Worm (Caenorhabditis elegans) whole organism, early embryonic: Measurements from ENCODE around the gene dhs-18.

Experiments
- B0310.2 ChIP-seq: sonication (generic microtip); optimal IDR thresholded peaks from 2 replicates; lab custom pipeline; 2016; ENCODE audit warnings: mild to moderate bottlenecking, missing genetic modification characterization, missing compliant biosample characterization
- F13C5.2 ChIP-seq: sonication (generic microtip); optimal IDR thresholded peaks from 2 replicates; lab custom pipeline; 2017; ENCODE audit warnings: mild to moderate bottlenecking, missing genetic modification characterization, inconsistent platforms, missing compliant biosample characterization
- aly-1 ChIP-seq: sonication (generic microtip); optimal IDR thresholded peaks from 2 replicates; lab custom pipeline; 2016; ENCODE audit warnings: missing genetic modification characterization, missing compliant biosample characterization
- ama-1 ChIP-seq: fragments of 150-350 bp; optimal IDR thresholded peaks from 2 replicates; lab custom pipeline; 2014
- ceh-13 ChIP-seq: fragments of 200-800 bp; sonication (Bioruptor generic); optimal IDR thresholded peaks from 2 replicates; lab custom pipeline; 2018; ENCODE audit warnings: mild to moderate bottlenecking, missing genetic modification characterization, missing compliant biosample characterization
- ceh-36 ChIP-seq: sonication (generic microtip); optimal IDR thresholded peaks from 2 replicates; lab custom pipeline; 2016; ENCODE audit warnings: missing genetic modification characterization, inconsistent platforms, missing compliant biosample characterization
- ets-7 ChIP-seq: sonication (generic microtip); optimal IDR thresholded peaks from 2 replicates; lab custom pipeline; 2016; ENCODE audit warnings: missing genotype, missing genetic modification characterization, missing compliant biosample characterization
- flt-1 ChIP-seq: fragments of 200-800 bp; sonication (Bioruptor generic); IDR thresholded peaks from 2 replicates; pipeline ENCODE4 v1.3.6; 2022; ENCODE audit warnings: missing genetic modification characterization, missing compliant biosample characterization
- hmbx-1 ChIP-seq: sonication (generic microtip); optimal IDR thresholded peaks from 2 replicates; lab custom pipeline; 2016; ENCODE audit warnings: mild to moderate bottlenecking, missing genetic modification characterization, missing compliant biosample characterization
- hmg-4 ChIP-seq: fragments of 200-800 bp; sonication (Bioruptor generic); optimal IDR thresholded peaks from 2 replicates; lab custom pipeline; 2018; ENCODE audit warnings: mild to moderate bottlenecking, missing genetic modification characterization, missing compliant biosample characterization
- hnd-1 ChIP-seq: sonication (generic microtip); optimal IDR thresholded peaks from 2 replicates; lab custom pipeline; 2016; ENCODE audit warnings: missing genetic modification characterization, missing compliant biosample characterization
- pes-1 ChIP-seq: fragments of 200-800 bp; sonication (Bioruptor generic); IDR thresholded peaks from 2 replicates; pipeline ENCODE4 v1.3.6; 2022; ENCODE audit warnings: missing genetic modification reagents, missing genetic modification characterization, missing compliant biosample characterization
- scrt-1 ChIP-seq: fragments of 200-800 bp; sonication (Bioruptor generic); IDR thresholded peaks from 2 replicates; pipeline ENCODE4 v1.3.6; 2022; ENCODE audit warnings: missing genetic modification characterization, missing compliant biosample characterization
- sea-1 ChIP-seq: fragments of 200-800 bp; sonication (Bioruptor generic); conservative IDR thresholded peaks from 2 replicates; pipeline ENCODE4 v1.3.6; 2022; ENCODE audit warnings: missing genetic modification characterization, missing compliant biosample characterization
- tbx-11 ChIP-seq: fragments of 200-800 bp; sonication (Bioruptor generic); IDR thresholded peaks from 2 replicates; pipeline ENCODE4 v1.3.6; 2022; ENCODE audit warnings: missing genetic modification characterization, missing compliant biosample characterization
- tbx-37 ChIP-seq: fragments of 200-800 bp; sonication (Bioruptor generic); conservative IDR thresholded peaks from 2 replicates; pipeline ENCODE4 v1.3.6; 2022; ENCODE audit warnings: missing genetic modification reagents, missing genetic modification characterization, missing compliant biosample characterization
- tra-4 ChIP-seq: sonication (generic microtip); optimal IDR thresholded peaks from 2 replicates; lab custom pipeline; 2017; ENCODE audit warnings: missing genetic modification characterization, missing compliant biosample characterization

Gene dhs-18

DNA sequence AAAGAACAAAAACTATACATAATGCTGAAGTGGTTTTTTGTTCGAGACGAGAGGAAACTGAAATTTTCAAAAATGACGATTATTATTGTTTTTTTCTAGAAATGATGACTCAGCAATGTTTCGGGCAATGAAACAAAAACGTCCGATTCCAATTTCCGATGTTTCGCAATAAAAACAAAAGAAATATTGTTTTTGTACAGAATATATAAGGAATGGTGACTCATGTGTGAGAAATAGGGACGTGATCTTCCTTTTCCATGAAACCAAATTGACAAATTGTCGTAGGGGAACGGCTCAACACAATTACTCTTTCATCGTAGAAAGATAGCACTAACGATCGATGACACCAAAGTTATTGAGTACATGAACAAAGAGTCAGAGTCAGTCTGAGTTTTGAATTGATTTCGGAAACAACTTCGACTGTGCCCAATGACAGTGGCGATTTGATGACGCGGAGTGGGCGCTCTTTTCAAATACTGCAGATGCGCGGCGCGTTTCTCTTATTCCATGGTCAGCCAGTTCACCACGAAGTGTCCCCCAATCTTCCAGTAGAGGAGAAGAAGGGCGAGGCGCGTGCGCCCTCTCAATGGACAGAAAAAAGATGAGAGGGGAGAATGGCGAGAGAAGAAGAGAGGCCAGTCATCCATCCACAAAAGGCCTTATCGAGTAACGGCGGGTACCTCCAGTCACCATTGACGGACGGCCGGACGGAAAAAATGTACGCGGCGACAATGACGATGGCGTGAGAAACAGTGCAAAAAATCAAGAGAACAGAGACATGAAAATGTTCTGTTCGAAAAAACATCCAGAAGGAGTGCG is 28.8 kb upstream of the dhs-18 start:
- no peak for TF ChIP-seq tra-4 (tag; lab: Kevin White, UChicago)
- TF ChIP-seq ceh-36, result no peak
- no peak for TF ChIP-seq ceh-13 (GFP tag; lab: Kevin White, UChicago)
- TF ChIP-seq pes-1 (GFP tag; lab: Robert Waterston, UW), result peak; percentile 34; the same call in 1 of the 2 replicates
- TF ChIP-seq hnd-1, result no peak
- TF ChIP-seq tbx-11, result no peak
- no peak for TF ChIP-seq scrt-1
- TF ChIP-seq B0310.2, result no peak
- TF ChIP-seq hmbx-1 (tag; lab: Kevin White, UChicago), result no peak
- TF ChIP-seq ets-7 (tag; lab: Kevin White, UChicago), result no peak
- no peak for TF ChIP-seq sea-1 (GFP tag; lab: Robert Waterston, UW)
- no peak for TF ChIP-seq F13C5.2 (tag; lab: Kevin White, UChicago)
- no peak for TF ChIP-seq ama-1 (lab: Kevin White, UChicago)
- TF ChIP-seq hmg-4 (GFP tag; lab: Kevin White, UChicago), result peak; percentile 42
- TF ChIP-seq aly-1, result peak; percentile 28

DNA sequence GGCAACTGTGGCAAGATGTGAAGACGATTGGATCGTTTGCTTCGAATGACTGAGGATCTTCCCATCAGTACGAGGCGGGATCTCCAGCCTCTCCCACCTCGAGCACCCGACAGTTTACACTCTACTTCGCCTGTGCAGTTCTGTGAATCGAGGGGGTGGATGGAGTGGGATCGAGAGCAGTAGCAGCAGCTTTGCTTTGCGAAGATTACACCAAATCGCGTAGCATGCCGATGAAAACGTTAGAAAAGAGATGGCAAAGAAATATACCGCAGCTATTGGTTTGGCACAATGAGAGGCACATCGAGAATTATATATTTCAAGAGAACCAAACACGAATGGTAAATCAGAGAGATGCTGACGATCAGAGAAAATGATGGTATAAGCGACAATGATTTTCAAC is 27.8 kb upstream of the dhs-18 start, which contains the start of gene act-3:
act-3 (minus strand) TSS at position 51 of the 400 bp plus-strand sequence.
- TF ChIP-seq scrt-1, result no peak
- TF ChIP-seq ama-1 (lab: Kevin White, UChicago), result no peak
- no peak for TF ChIP-seq aly-1
- no peak for TF ChIP-seq ceh-36
- TF ChIP-seq ceh-13 (GFP tag; lab: Kevin White, UChicago), result no peak
- no peak for TF ChIP-seq hmg-4 (GFP tag; lab: Kevin White, UChicago)
- TF ChIP-seq tra-4 (tag; lab: Kevin White, UChicago), result no peak
- TF ChIP-seq sea-1 (GFP tag; lab: Robert Waterston, UW), result no peak
- no peak for TF ChIP-seq hnd-1
- no peak for TF ChIP-seq B0310.2
- no peak for TF ChIP-seq flt-1 (GFP tag; lab: Robert Waterston, UW)
- TF ChIP-seq hmbx-1 (tag; lab: Kevin White, UChicago), result no peak

DNA sequence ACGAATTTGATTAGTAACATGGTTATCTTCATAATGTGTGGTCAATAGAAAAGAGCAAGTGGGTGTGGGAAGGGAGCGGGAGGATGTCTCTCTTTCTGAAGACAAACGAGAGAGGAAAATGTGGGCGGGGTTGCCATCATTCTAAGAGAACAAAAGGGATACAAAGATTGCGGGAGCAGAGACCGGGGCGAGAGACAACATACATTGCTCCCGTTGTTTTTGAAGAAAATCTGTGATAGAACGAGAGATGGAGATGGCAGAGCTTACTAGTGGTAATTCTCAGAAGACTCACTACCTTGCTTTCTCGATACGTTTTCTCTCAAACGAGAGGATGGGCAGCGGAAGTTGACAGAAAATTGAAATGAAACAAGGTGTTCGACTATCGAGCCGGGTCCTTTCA is 26.7 kb upstream of the dhs-18 start:
- no peak for TF ChIP-seq tbx-11
- TF ChIP-seq hmg-4 (GFP tag; lab: Kevin White, UChicago), result no peak
- no peak for TF ChIP-seq scrt-1
- no peak for TF ChIP-seq flt-1 (GFP tag; lab: Robert Waterston, UW)
- TF ChIP-seq hmbx-1 (tag; lab: Kevin White, UChicago), result no peak
- no peak for TF ChIP-seq ama-1 (lab: Kevin White, UChicago)
- TF ChIP-seq B0310.2, result no peak
- TF ChIP-seq tra-4 (tag; lab: Kevin White, UChicago), result no peak
- TF ChIP-seq ets-7 (tag; lab: Kevin White, UChicago), result no peak
- no peak for TF ChIP-seq tbx-37 (GFP tag; lab: Robert Waterston, UW)
- no peak for TF ChIP-seq sea-1 (GFP tag; lab: Robert Waterston, UW)
- TF ChIP-seq ceh-36, result no peak
- TF ChIP-seq F13C5.2 (tag; lab: Kevin White, UChicago), result no peak
- TF ChIP-seq aly-1, result no peak
- TF ChIP-seq ceh-13 (GFP tag; lab: Kevin White, UChicago), result no peak
- TF ChIP-seq pes-1 (GFP tag; lab: Robert Waterston, UW), result no peak

DNA sequence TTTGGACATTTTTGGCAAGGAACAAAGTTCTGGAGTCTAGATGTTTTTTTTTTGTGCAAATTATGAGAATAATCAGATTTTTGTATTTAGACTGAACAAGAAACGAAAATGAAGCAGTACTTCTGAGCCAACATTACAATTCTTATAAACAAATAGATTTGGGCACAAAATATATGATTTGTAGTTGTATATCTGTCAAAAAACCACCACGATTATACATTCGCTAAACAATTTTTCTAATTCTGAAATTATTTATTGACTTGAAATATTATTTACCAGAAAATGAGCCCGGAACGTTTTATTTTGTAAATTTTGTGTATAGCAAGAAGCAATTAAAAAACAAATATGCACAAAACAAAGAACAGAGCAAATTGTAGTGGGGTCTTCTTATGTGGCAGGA is 24.8 kb upstream of the dhs-18 start:
- TF ChIP-seq ceh-36, result no peak
- TF ChIP-seq B0310.2, result no peak
- no peak for TF ChIP-seq hmg-4 (GFP tag; lab: Kevin White, UChicago)
- no peak for TF ChIP-seq hmbx-1 (tag; lab: Kevin White, UChicago)
- no peak for TF ChIP-seq scrt-1
- TF ChIP-seq flt-1 (GFP tag; lab: Robert Waterston, UW), result no peak
- TF ChIP-seq tra-4 (tag; lab: Kevin White, UChicago), result no peak
- TF ChIP-seq aly-1, result no peak
- no peak for TF ChIP-seq pes-1 (GFP tag; lab: Robert Waterston, UW)
- no peak for TF ChIP-seq F13C5.2 (tag; lab: Kevin White, UChicago)

DNA sequence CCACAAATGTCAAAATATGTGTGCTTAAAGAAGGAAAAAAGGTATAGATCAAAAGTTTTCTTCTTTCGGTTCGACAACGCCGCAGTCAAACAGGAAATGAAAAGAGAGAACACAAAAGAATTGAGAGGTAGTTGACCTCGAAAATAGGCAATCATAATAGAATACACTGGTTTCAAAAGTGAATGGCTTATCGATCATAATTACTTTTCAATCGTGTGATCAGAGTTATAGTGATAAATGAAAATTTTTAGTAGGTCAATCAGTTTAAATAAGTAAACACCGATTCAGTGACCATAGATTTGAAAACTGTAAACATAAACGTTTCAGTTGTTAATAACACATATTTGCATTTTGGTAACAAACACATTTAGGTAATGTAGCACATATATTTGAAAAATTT is 23.8 kb upstream of the dhs-18 start:
- no peak for TF ChIP-seq scrt-1
- TF ChIP-seq ceh-13 (GFP tag; lab: Kevin White, UChicago), result no peak
- no peak for TF ChIP-seq ceh-36
- TF ChIP-seq pes-1 (GFP tag; lab: Robert Waterston, UW), result no peak

DNA sequence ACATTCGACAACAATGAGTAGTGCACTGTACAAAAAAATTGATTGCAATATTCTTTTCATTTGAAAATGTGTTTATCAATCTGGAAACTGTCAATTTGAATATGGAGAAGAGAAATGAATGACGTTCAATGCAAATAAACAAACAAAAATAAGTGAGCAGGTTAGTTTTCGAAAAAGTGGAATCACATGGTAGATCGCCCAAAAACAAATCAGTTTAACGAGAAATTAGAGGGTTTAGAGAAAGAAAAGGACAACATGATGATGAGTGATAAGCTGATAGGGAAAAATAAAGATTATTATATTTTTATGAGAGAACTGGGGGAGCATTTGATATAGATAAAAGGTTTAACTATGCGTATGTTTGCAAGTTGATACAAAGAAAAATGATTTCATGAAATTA is 22.6 kb upstream of the dhs-18 start, which contains the start of gene T04C12.8:
T04C12.8 (minus strand) TSS at position 82 of the 400 bp plus-strand sequence.
- TF ChIP-seq tbx-11, result no peak
- TF ChIP-seq sea-1 (GFP tag; lab: Robert Waterston, UW), result no peak
- TF ChIP-seq ama-1 (lab: Kevin White, UChicago), result no peak

DNA sequence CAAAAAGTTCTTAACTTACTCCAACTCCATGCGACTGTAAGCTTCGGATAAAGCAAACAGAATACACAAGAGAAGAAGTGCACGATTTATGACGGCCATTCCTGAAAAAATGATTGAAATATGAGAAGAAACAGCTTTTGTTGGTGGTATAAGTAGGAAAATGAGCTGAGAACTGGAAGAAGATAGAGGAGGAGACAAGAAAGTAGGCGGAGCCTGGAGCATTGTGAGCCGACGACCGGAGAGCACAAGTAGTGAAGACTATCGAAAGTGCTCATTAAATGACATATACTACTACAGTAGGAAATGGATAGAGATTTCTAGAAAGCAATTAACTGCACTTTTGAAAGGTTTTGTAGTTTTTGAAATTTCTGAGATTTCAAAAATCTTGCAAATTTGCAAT is 18.9 kb upstream of the dhs-18 start, which contains the start of gene nlp-80:
nlp-80 (minus strand) TSS at position 101 of the 400 bp plus-strand sequence.
- TF ChIP-seq ceh-36, result no peak
- TF ChIP-seq tbx-11, result no peak
- TF ChIP-seq flt-1 (GFP tag; lab: Robert Waterston, UW), result no peak
- TF ChIP-seq hmbx-1 (tag; lab: Kevin White, UChicago), result no peak
- no peak for TF ChIP-seq aly-1
- TF ChIP-seq scrt-1, result no peak
- TF ChIP-seq F13C5.2 (tag; lab: Kevin White, UChicago), result no peak
- no peak for TF ChIP-seq tra-4 (tag; lab: Kevin White, UChicago)
- no peak for TF ChIP-seq hnd-1
- no peak for TF ChIP-seq ama-1 (lab: Kevin White, UChicago)
- TF ChIP-seq sea-1 (GFP tag; lab: Robert Waterston, UW), result no peak
- no peak for TF ChIP-seq ets-7 (tag; lab: Kevin White, UChicago)
- no peak for TF ChIP-seq B0310.2
- TF ChIP-seq pes-1 (GFP tag; lab: Robert Waterston, UW), result no peak
